Worm (Caenorhabditis elegans) whole organism, L3 larva: ENCODE measurements around the gene nhr-76.
A peak's percentile ranks its signal among the peaks of the same experiment; 100 is the strongest.

Experiments used
- ama-1 ChIP-seq: fragments of 150-350 bp; optimal IDR thresholded peaks from 2 replicates; lab custom pipeline; 2018
- ceh-16 ChIP-seq: sonication (generic microtip); optimal IDR thresholded peaks from 2 replicates; lab custom pipeline; 2017; ENCODE audit warnings: missing biosample characterization, missing genetic modification characterization
- ceh-28 ChIP-seq: fragments of 150-350 bp; optimal IDR thresholded peaks from 2 replicates; lab custom pipeline; 2014; ENCODE audit warnings: missing biosample characterization, missing genetic modification reagents, missing genetic modification characterization
- ceh-82 ChIP-seq: fragments of 150-350 bp; optimal IDR thresholded peaks from 2 replicates; lab custom pipeline; 2014; ENCODE audit warnings: missing biosample characterization, missing genetic modification characterization
- ceh-9 ChIP-seq: sonication (generic microtip); optimal IDR thresholded peaks from 2 replicates; lab custom pipeline; 2018; ENCODE audit warnings: missing biosample characterization, missing genetic modification characterization
- daf-12 ChIP-seq: fragments of 150-350 bp; optimal IDR thresholded peaks from 2 replicates; lab custom pipeline; 2014; ENCODE audit warnings: missing biosample characterization, missing genetic modification reagents, missing genetic modification characterization
- egl-27 ChIP-seq: sonication (generic microtip); optimal IDR thresholded peaks from 4 replicates; lab custom pipeline; 2017; ENCODE audit warnings: missing biosample characterization, missing genetic modification reagents, missing genetic modification characterization
- elt-2 ChIP-seq: sonication (generic microtip); optimal IDR thresholded peaks from 2 replicates; lab custom pipeline; 2016; ENCODE audit warnings: missing genetic modification reagents, mild to moderate bottlenecking, missing genetic modification characterization, missing compliant biosample characterization
- fkh-10 ChIP-seq: sonication (generic microtip); optimal IDR thresholded peaks from 2 replicates; lab custom pipeline; 2017; ENCODE audit warnings: missing biosample characterization, missing genetic modification reagents, missing genetic modification characterization
- hmg-11 ChIP-seq: sonication (generic microtip); optimal IDR thresholded peaks from 2 replicates; lab custom pipeline; 2016; ENCODE audit warnings: missing genetic modification characterization, missing compliant biosample characterization
- lin-15B ChIP-seq: fragments of 150-350 bp; optimal IDR thresholded peaks from 2 replicates; lab custom pipeline; 2014; ENCODE audit warnings: missing biosample characterization, missing genetic modification characterization
- lin-39 ChIP-seq: fragments of 150-350 bp; optimal IDR thresholded peaks from 2 replicates; lab custom pipeline; 2018; ENCODE audit warnings: missing biosample characterization, missing genetic modification reagents, missing genetic modification characterization
- lsy-12 ChIP-seq: sonication (generic microtip); optimal IDR thresholded peaks from 2 replicates; lab custom pipeline; 2016; ENCODE audit warnings: mild to moderate bottlenecking, missing genetic modification characterization, missing compliant biosample characterization
- nhr-11 ChIP-seq: fragments of 150-350 bp; optimal IDR thresholded peaks from 2 replicates; lab custom pipeline; 2014; ENCODE audit warnings: missing biosample characterization, missing genetic modification characterization
- nhr-12 ChIP-seq: fragments of 150-350 bp; optimal IDR thresholded peaks from 2 replicates; lab custom pipeline; 2014; ENCODE audit warnings: missing biosample characterization, missing genetic modification characterization
- nhr-237 ChIP-seq: fragments of 150-350 bp; optimal IDR thresholded peaks from 2 replicates; lab custom pipeline; 2014; ENCODE audit warnings: missing biosample characterization, missing genetic modification characterization
- nhr-25 ChIP-seq: sonication (generic microtip); optimal IDR thresholded peaks from 2 replicates; lab custom pipeline; 2017; ENCODE audit warnings: missing biosample characterization, missing genetic modification characterization
- nhr-28 ChIP-seq: fragments of 150-350 bp; optimal IDR thresholded peaks from 2 replicates; lab custom pipeline; 2014; ENCODE audit warnings: missing biosample characterization, missing genetic modification characterization
- nhr-67 ChIP-seq: fragments of 150-350 bp; optimal IDR thresholded peaks from 2 replicates; lab custom pipeline; 2014; ENCODE audit warnings: missing biosample characterization, missing genetic modification characterization
- nhr-76 ChIP-seq: fragments of 150-350 bp; sonication (generic microtip); optimal IDR thresholded peaks from 5 replicates; lab custom pipeline; 2014; ENCODE audit warnings: missing biosample characterization, missing genetic modification characterization
- nhr-77 ChIP-seq: fragments of 150-350 bp; optimal IDR thresholded peaks from 2 replicates; lab custom pipeline; 2014; ENCODE audit warnings: missing biosample characterization, missing genetic modification characterization
- pha-4 ChIP-seq: fragments of 150-350 bp; optimal IDR thresholded peaks from 2 replicates; lab custom pipeline; 2014; ENCODE audit warnings: missing biosample characterization, missing genetic modification reagents, missing genetic modification characterization
- pqm-1 ChIP-seq: fragments of 150-350 bp; optimal IDR thresholded peaks from 2 replicates; lab custom pipeline; 2017; ENCODE audit warnings: missing biosample characterization, missing genetic modification characterization, inconsistent platforms
- skn-1 ChIP-seq: fragments of 150-350 bp; optimal IDR thresholded peaks from 2 replicates; lab custom pipeline; 2014; ENCODE audit warnings: missing biosample characterization, missing genetic modification characterization
- snpc-4 ChIP-seq: fragments of 150-350 bp; optimal IDR thresholded peaks from 2 replicates; lab custom pipeline; 2014; ENCODE audit warnings: missing biosample characterization, missing genetic modification characterization
- tbx-2 ChIP-seq: sonication (generic microtip); optimal IDR thresholded peaks from 2 replicates; lab custom pipeline; 2016; ENCODE audit warnings: mild to moderate bottlenecking, missing genetic modification characterization, missing compliant biosample characterization
- unc-62 ChIP-seq: fragments of 150-350 bp; sonication (generic microtip); optimal IDR thresholded peaks from 4 replicates; lab custom pipeline; 2014; ENCODE audit warnings: missing biosample characterization, missing genetic modification reagents, missing genetic modification characterization
- ztf-11 ChIP-seq: fragments of 150-350 bp; optimal IDR thresholded peaks from 2 replicates; lab custom pipeline; 2014; ENCODE audit warnings: missing biosample characterization, missing genetic modification characterization

Gene nhr-76

DNA sequence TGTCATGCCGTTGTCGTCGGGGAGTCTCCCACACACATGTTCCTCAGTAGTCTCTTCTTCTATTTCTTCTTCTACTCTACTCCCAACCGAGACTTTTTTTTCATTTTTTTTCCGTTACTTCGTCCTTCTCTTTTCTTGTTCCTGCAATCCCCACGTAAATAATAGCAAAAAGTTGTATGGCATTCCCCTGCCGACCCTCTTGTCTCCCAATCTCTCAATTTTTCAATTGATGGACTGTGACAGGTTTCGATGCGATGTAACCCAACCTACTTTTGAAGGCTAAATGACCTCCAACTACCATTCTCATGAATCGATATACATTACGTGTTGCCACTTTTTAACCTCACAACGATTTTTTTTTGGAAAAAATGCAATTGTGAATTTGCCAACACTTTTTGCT, 36.8 kb downstream of the nhr-76 start:
- TF ChIP-seq fkh-10 (GFP tag; lab: Kevin White, UChicago) (no peak), snpc-4 (peak; percentile 18), hmg-11 (peak; percentile 49), unc-62 (GFP tag; lab: Kevin White, UChicago) (peak; percentile 76), ceh-82 (tag; lab: Kevin White, UChicago) (no peak), ceh-28 (tag; lab: Kevin White, UChicago) (peak; percentile 23), pha-4 (tag; lab: Kevin White, UChicago) (no peak), lin-39 (tag; lab: Kevin White, UChicago) (peak; percentile 30), lsy-12 (tag; lab: Kevin White, UChicago) (no peak), egl-27 (tag; lab: Kevin White, UChicago) (peak; percentile 7), nhr-25 (peak; percentile 63), ceh-16 (no peak)

- TF ChIP-seq ceh-28 (tag; lab: Kevin White, UChicago), result no peak
- no peak for TF ChIP-seq ceh-9 (tag; lab: Kevin White, UChicago)
- no peak for TF ChIP-seq ama-1 (lab: Kevin White, UChicago)
- no peak for TF ChIP-seq snpc-4
- no peak for TF ChIP-seq skn-1 (tag; lab: Kevin White, UChicago)
- no peak for TF ChIP-seq nhr-28 (tag; lab: Kevin White, UChicago)
- TF ChIP-seq lin-15B (tag; lab: Kevin White, UChicago), result no peak
Observed at ce11 chrIV:665225-665624, 37.9 kb downstream of the nhr-76 start, which contains the start of gene K11H12.7. K11H12.7 (plus strand) TSS chrIV:665525.

ce11 chrIV:666991-667390, 39.7 kb downstream of the nhr-76 start, which contains the start of gene K11H12.6:
K11H12.6 (plus strand) TSS chrIV:667291.
- TF ChIP-seq nhr-12, result no peak

DNA sequence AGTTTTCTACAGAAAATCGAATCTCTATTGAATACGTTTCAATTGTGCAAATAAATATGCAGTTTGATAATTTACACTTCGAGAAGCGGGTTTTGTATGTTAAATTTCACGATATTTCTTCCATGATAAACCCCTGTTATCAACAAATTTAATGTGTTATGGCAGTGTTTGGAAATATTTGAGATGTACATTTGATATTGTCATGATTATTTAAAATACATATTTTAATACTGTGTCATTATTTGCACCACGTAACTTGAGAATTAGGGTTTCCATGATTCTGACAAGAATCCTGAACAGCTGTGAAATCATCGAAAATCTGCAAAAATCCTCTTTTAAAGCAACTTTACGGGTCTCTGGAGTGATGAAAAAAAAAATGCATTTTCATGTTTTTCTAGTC, 43.1 kb downstream of the nhr-76 start, which contains the start of gene K11H12.11:
K11H12.11 (minus strand) TSS at position 101 of the 400 bp plus-strand sequence.
- TF ChIP-seq ztf-11 (tag; lab: Kevin White, UChicago) (no peak), tbx-2 (tag; lab: Kevin White, UChicago) (no peak), ceh-16 (no peak), unc-62 (GFP tag; lab: Kevin White, UChicago) (no peak)

ce11 chrIV:673313-673712, 46.0 kb downstream of the nhr-76 start, which contains the start of gene K11H12.3:
K11H12.3 (minus strand) TSS chrIV:673480.
- TF ChIP-seq elt-2, result peak; percentile 47
- TF ChIP-seq nhr-25, result no peak
- TF ChIP-seq pqm-1 (tag; lab: Kevin White, UChicago), result peak; percentile 26
- TF ChIP-seq, all 47 proteins: peak for 2

- peak; percentile 46 for TF ChIP-seq elt-2
- TF ChIP-seq daf-12 (tag; lab: Kevin White, UChicago), result no peak
- TF ChIP-seq pqm-1 (tag; lab: Kevin White, UChicago), result peak; percentile 83
Observed at ce11 chrIV:675471-676159, 48.3 kb downstream of the nhr-76 start, which contains the start of the genes K11H12.4 and K11H12.10. K11H12.4 (minus strand) TSS chrIV:675883. K11H12.10 (plus strand) TSS chrIV:676075.

DNA sequence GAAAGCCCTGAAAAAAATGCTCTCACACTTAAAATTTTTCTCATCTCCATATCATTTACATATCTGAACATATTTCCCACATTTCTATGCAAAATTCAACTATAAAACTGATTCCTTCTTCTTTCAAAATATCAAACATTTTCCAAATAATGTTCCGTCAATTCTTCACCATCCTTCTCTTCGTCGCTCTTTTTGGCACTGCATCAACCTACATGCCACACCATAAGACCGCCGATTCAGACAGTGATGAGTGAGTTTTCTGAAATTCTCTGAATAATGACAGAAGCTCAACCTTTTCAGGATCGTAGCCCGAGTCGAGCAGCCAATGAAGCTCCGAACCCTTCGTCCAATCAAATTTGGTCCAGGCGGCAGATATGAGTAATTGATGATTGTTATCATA, 48.9 kb downstream of the nhr-76 start, which contains the start of gene K11H12.5:
K11H12.5 (plus strand) TSS at position 301 of the 400 bp plus-strand sequence.
- no peak for TF ChIP-seq daf-12 (tag; lab: Kevin White, UChicago)
- no peak for TF ChIP-seq ama-1 (lab: Kevin White, UChicago)
- TF ChIP-seq nhr-76 (tag; lab: Kevin White, UChicago), result no peak
- no peak for TF ChIP-seq nhr-77 (tag; lab: Kevin White, UChicago)
- no peak for TF ChIP-seq nhr-67
- TF ChIP-seq nhr-237 (tag; lab: Kevin White, UChicago), result no peak
- no peak for TF ChIP-seq ztf-11 (tag; lab: Kevin White, UChicago)
- no peak for TF ChIP-seq nhr-11 (tag; lab: Kevin White, UChicago)
